Fruit fly (Drosophila melanogaster): ENCODE measurements around the gene GNBP3.

DNA sequence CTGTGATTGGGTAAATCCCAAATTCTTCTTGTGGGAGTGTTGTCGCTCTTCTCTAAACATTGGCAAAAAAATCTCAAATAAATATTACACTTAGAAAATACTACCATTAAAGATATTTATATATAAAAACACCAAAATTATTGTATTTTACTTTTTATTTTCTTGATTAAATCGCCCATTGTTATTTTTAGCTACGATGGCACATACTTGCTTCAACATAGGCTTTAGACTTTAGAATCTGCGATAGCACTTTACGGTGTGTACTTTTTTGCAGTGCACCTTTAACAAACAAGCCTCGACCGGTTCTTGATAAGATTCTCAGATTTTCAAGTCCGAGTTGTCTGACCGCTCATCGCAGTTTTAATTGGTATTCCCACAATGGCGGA, at the start of gene GNBP3:
- TF ChIP-seq CG15710 (tag; optimal IDR thresholded peaks at IDR 0.05) = peak; percentile 88
- peak; percentile 88 for TF ChIP-seq CG34367 (tag; optimal IDR thresholded peaks at IDR 0.05)
- TF ChIP-seq rn (GFP tag; IDR thresholded peaks at IDR 0.05) = peak; percentile 42; the same call in 1 of the 2 replicates
- no peak for TF ChIP-seq Pif1A (GFP tag; optimal IDR thresholded peaks at IDR 0.05)
- peak; percentile 83 for TF ChIP-seq gl (tag; optimal IDR thresholded peaks at IDR 0.05)
- peak; percentile 95 for TF ChIP-seq CG14655 (GFP tag; optimal IDR thresholded peaks at IDR 0.05)
- peak; percentile 94 for TF ChIP-seq CG8159 (tag; optimal IDR thresholded peaks at IDR 0.05)
- peak; percentile 90 for TF ChIP-seq Ets98B (GFP tag; IDR thresholded peaks at IDR 0.05)
- TF ChIP-seq CG12605 (GFP tag; IDR thresholded peaks at IDR 0.05) = peak; percentile 89
- TF ChIP-seq EcR (GFP tag; optimal IDR thresholded peaks at IDR 0.05) = peak; percentile 85
- TF ChIP-seq Pif1B (GFP tag; optimal IDR thresholded peaks at IDR 0.05) = peak; percentile 97

Measured in whole organism, pupa.